Fruit fly (Drosophila melanogaster) S2 (cell line): ENCODE results near the gene CG9986.

Source experiments
- CG8478 ChIP-seq: fragments of >200 bp; optimal IDR thresholded peaks from 2 replicates; lab custom pipeline; 2018
- CTCF ChIP-seq, 2 experiments: fragments of >200 bp; optimal IDR thresholded peaks; 2 replicates each; lab custom pipeline; 2018

dm6 chr3R:28599238-28600127 lies 6.4 kb upstream of the CG9986 start, which contains the start of the genes Noa36 and Hrb98DE:
- TF ChIP-seq CTCF (optimal IDR thresholded peaks at IDR 0.05; lab: Kevin White, UChicago) (no peak), CG8478 (no peak)
